Fruit fly (Drosophila melanogaster) whole organism, embryonic: Measurements from ENCODE around the gene Art3.

Source experiments
- Aef1 ChIP-seq: fragments of 200-800 bp; sonication (Bioruptor generic); IDR thresholded peaks from 3 replicates; pipeline ENCODE4 v1.3.6; 2022; ENCODE audit warnings: missing biosample characterization, missing genetic modification characterization
- Antp ChIP-seq: fragments of 200-800 bp; sonication (Bioruptor generic); optimal IDR thresholded peaks from 3 replicates; lab custom pipeline; 2016; ENCODE audit warnings: missing biosample characterization, missing genetic modification characterization
- Blimp-1 ChIP-seq: fragments of 200-800 bp; sonication (Bioruptor generic); optimal IDR thresholded peaks from 3 replicates; lab custom pipeline; 2018; ENCODE audit warnings: missing biosample characterization, missing genetic modification characterization, mild to moderate bottlenecking, moderate library complexity, missing genetic modification reagents
- CG10321 ChIP-seq: fragments of 200-800 bp; sonication (Bioruptor generic); IDR thresholded peaks from 2 replicates; pipeline ENCODE4 v1.3.6; 2022; ENCODE audit warnings: missing biosample characterization, missing genetic modification characterization
- CG10431 ChIP-seq: fragments of 200-800 bp; sonication (Bioruptor generic); optimal IDR thresholded peaks from 3 replicates; lab custom pipeline; 2018; ENCODE audit warnings: missing biosample characterization, mild to moderate bottlenecking, missing genetic modification characterization
- CG10654 ChIP-seq: fragments of 200-800 bp; sonication (Bioruptor generic); optimal IDR thresholded peaks from 2 replicates; lab custom pipeline; 2016; ENCODE audit warnings: missing biosample characterization, missing genetic modification characterization
- CG11247 ChIP-seq: fragments of 200-800 bp; sonication (Bioruptor generic); IDR thresholded peaks from 2 replicates; pipeline ENCODE4 v1.3.6; 2022; ENCODE audit warnings: missing biosample characterization, missing genetic modification characterization
- CG13894 ChIP-seq: fragments of 200-800 bp; sonication (Bioruptor generic); optimal IDR thresholded peaks from 3 replicates; lab custom pipeline; 2018; ENCODE audit warnings: missing biosample characterization, mild to moderate bottlenecking, missing genetic modification characterization, moderate library complexity
- CG1647 ChIP-seq: fragments of 200-800 bp; sonication (Bioruptor generic); optimal IDR thresholded peaks from 3 replicates; lab custom pipeline; 2016; ENCODE audit warnings: missing biosample characterization, missing genetic modification characterization
- CG18764 ChIP-seq: fragments of 200-800 bp; sonication (Bioruptor generic); optimal IDR thresholded peaks from 3 replicates; lab custom pipeline; 2016; ENCODE audit warnings: missing biosample characterization, missing genetic modification characterization
- CG2116 ChIP-seq: fragments of 200-800 bp; sonication (Bioruptor generic); optimal IDR thresholded peaks from 3 replicates; lab custom pipeline; 2018; ENCODE audit warnings: missing biosample characterization, mild to moderate bottlenecking, missing genetic modification characterization
- CG2129 ChIP-seq: fragments of 200-800 bp; sonication (Bioruptor generic); IDR thresholded peaks from 2 replicates; pipeline ENCODE4 v1.3.6; 2022; ENCODE audit warnings: missing biosample characterization, missing genetic modification characterization; ENCODE audit not compliant: partially characterized antibody
- CG31224 ChIP-seq: fragments of 200-800 bp; sonication (Bioruptor generic); IDR thresholded peaks from 2 replicates; pipeline ENCODE4 v1.3.6; 2022; ENCODE audit warnings: missing biosample characterization, missing genetic modification characterization
- CG34422 ChIP-seq: fragments of 200-800 bp; sonication (Bioruptor generic); IDR thresholded peaks from 3 replicates; pipeline ENCODE4 v1.3.6; 2022; ENCODE audit warnings: missing biosample characterization, missing genetic modification characterization
- CG6654 ChIP-seq: fragments of 200-800 bp; sonication (Bioruptor generic); optimal IDR thresholded peaks from 2 replicates; lab custom pipeline; 2017; ENCODE audit warnings: missing biosample characterization, mild to moderate bottlenecking, missing genetic modification characterization
- CG9727 ChIP-seq: fragments of 200-800 bp; sonication (Bioruptor generic); optimal IDR thresholded peaks from 3 replicates; lab custom pipeline; 2017; ENCODE audit warnings: missing biosample characterization, mild to moderate bottlenecking, missing genetic modification characterization
- Dfd ChIP-seq, 2 experiments: fragments of >200 bp; optimal IDR thresholded peaks; 2 replicates each; lab custom pipeline; 2017; ENCODE audit warnings: missing biosample characterization in 2 of 2, missing genetic modification characterization in 2 of 2
- Fer2 ChIP-seq: fragments of 200-800 bp; sonication (Bioruptor generic); optimal IDR thresholded peaks from 2 replicates; lab custom pipeline; 2018; ENCODE audit warnings: missing biosample characterization, mild to moderate bottlenecking, missing genetic modification characterization, moderate library complexity
- Hey ChIP-seq: fragments of 200-800 bp; sonication (Bioruptor generic); optimal IDR thresholded peaks from 3 replicates; lab custom pipeline; 2018; ENCODE audit warnings: missing biosample characterization, mild to moderate bottlenecking, missing genetic modification characterization
- HmgZ ChIP-seq: fragments of 200-800 bp; sonication (Bioruptor generic); optimal IDR thresholded peaks from 2 replicates; lab custom pipeline; 2018; ENCODE audit warnings: missing biosample characterization, mild to moderate bottlenecking, missing genetic modification characterization
- Hr78 ChIP-seq, 2 experiments: fragments of 200-800 bp in 1 of 2; fragments of >200 bp in 1 of 2; sonication (Bioruptor generic) in 1 of 2; optimal IDR thresholded peaks; 2 replicates each; lab custom pipeline; 2017 to 2019; ENCODE audit warnings: missing biosample characterization in 2 of 2, missing genetic modification characterization in 2 of 2, mild to moderate bottlenecking in 1 of 2, moderate library complexity in 1 of 2
- Jarid2 ChIP-seq: fragments of 200-800 bp; sonication (Bioruptor generic); optimal IDR thresholded peaks from 3 replicates; lab custom pipeline; 2017; ENCODE audit warnings: mild to moderate bottlenecking, missing biosample characterization, missing genetic modification reagents, missing genetic modification characterization
- Myb ChIP-seq: fragments of 200-800 bp; sonication (Bioruptor generic); optimal IDR thresholded peaks from 2 replicates; lab custom pipeline; 2016; ENCODE audit warnings: missing biosample characterization, missing genetic modification characterization
- Neu2 ChIP-seq: fragments of 200-800 bp; sonication (Bioruptor generic); optimal IDR thresholded peaks from 3 replicates; lab custom pipeline; 2016; ENCODE audit warnings: missing biosample characterization, missing genetic modification characterization, borderline replicate concordance
- Nf-YC ChIP-seq: fragments of 200-800 bp; optimal IDR thresholded peaks from 3 replicates; lab custom pipeline; 2019; ENCODE audit warnings: missing biosample characterization, mild to moderate bottlenecking, missing genetic modification characterization, moderate library complexity
- Side ChIP-seq: fragments of 200-800 bp; sonication (Bioruptor generic); optimal IDR thresholded peaks from 2 replicates; lab custom pipeline; 2016; ENCODE audit warnings: missing biosample characterization, missing genetic modification characterization
- Six4 ChIP-seq: fragments of 200-800 bp; sonication (Bioruptor generic); optimal IDR thresholded peaks from 2 replicates; lab custom pipeline; 2016; ENCODE audit warnings: missing biosample characterization, missing genetic modification characterization
- Tbp ChIP-seq: fragments of >200 bp; optimal IDR thresholded peaks from 2 replicates; lab custom pipeline; 2018; ENCODE audit warnings: missing biosample characterization, missing genetic modification characterization
- ap ChIP-seq: fragments of 200-800 bp; sonication (Bioruptor generic); IDR thresholded peaks from 2 replicates; pipeline ENCODE4 v1.3.6; 2022; ENCODE audit warnings: missing biosample characterization, missing genetic modification characterization
- br ChIP-seq: fragments of >200 bp; optimal IDR thresholded peaks from 2 replicates; lab custom pipeline; 2017
- cas ChIP-seq: fragments of 200-800 bp; sonication (Bioruptor generic); IDR thresholded peaks from 2 replicates; pipeline ENCODE4 v1.3.6; 2022; ENCODE audit warnings: missing biosample characterization, missing genetic modification characterization
- chif ChIP-seq, 2 experiments: fragments of 200-800 bp; sonication (Bioruptor generic); optimal IDR thresholded peaks; 3 replicates each; lab custom pipeline; 2016; ENCODE audit warnings: missing biosample characterization in 2 of 2, missing genetic modification characterization in 2 of 2
- da ChIP-seq: fragments of 200-800 bp; sonication (Bioruptor generic); optimal IDR thresholded peaks from 2 replicates; lab custom pipeline; 2016; ENCODE audit warnings: missing biosample characterization, missing genetic modification characterization
- dmrt11E ChIP-seq: fragments of 200-800 bp; sonication (Bioruptor generic); optimal IDR thresholded peaks from 3 replicates; lab custom pipeline; 2018; ENCODE audit warnings: missing biosample characterization, mild to moderate bottlenecking, missing genetic modification characterization, moderate library complexity
- esg ChIP-seq: fragments of 200-800 bp; sonication (Bioruptor generic); conservative IDR thresholded peaks from 2 replicates; pipeline ENCODE4 v1.3.6; 2022; ENCODE audit warnings: missing biosample characterization, missing genetic modification characterization
- exex ChIP-seq: fragments of 200-800 bp; sonication (Bioruptor generic); optimal IDR thresholded peaks from 4 replicates; lab custom pipeline; 2018; ENCODE audit warnings: missing biosample characterization, mild to moderate bottlenecking, missing genetic modification characterization, moderate library complexity
- fu2 ChIP-seq: fragments of 200-800 bp; sonication (Bioruptor generic); optimal IDR thresholded peaks from 2 replicates; lab custom pipeline; 2016; ENCODE audit warnings: missing biosample characterization, missing genetic modification characterization
- hbn ChIP-seq: fragments of 200-800 bp; sonication (Bioruptor generic); IDR thresholded peaks from 2 replicates; pipeline ENCODE4 v1.3.6; 2022; ENCODE audit warnings: missing biosample characterization, missing genetic modification characterization; ENCODE audit not compliant: partially characterized antibody
- lola ChIP-seq, 3 experiments: fragments of >200 bp in 2 of 3; fragments of 200-800 bp in 1 of 3; sonication (Bioruptor generic) in 1 of 3; optimal IDR thresholded peaks; 2 replicates each; lab custom pipeline; 2017 to 2019; ENCODE audit warnings: missing biosample characterization in 3 of 3, missing genetic modification characterization in 3 of 3, mild to moderate bottlenecking in 1 of 3, moderate library complexity in 1 of 3
- pfk ChIP-seq: fragments of 200-800 bp; sonication (Bioruptor generic); optimal IDR thresholded peaks from 2 replicates; lab custom pipeline; 2018; ENCODE audit warnings: missing biosample characterization, mild to moderate bottlenecking, missing genetic modification characterization, moderate library complexity
- pita ChIP-seq: fragments of 200-800 bp; sonication (Bioruptor generic); optimal IDR thresholded peaks from 2 replicates; lab custom pipeline; 2017; ENCODE audit warnings: missing biosample characterization, mild to moderate bottlenecking, missing genetic modification characterization
- prd ChIP-seq, 3 experiments: fragments of >200 bp in 2 of 3; fragments of 200-800 bp in 1 of 3; sonication (Bioruptor generic) in 1 of 3; optimal IDR thresholded peaks in 2 of 3; IDR thresholded peaks in 1 of 3; 2 replicates in 2 of 3; 3 replicates in 1 of 3; pipeline versions ENCODE4 v1.3.6 to Lab custom; 2017 to 2022; ENCODE audit warnings: missing biosample characterization in 1 of 3, missing genetic modification characterization in 1 of 3
- psq ChIP-seq: fragments of 200-800 bp; sonication (Bioruptor generic); optimal IDR thresholded peaks from 2 replicates; lab custom pipeline; 2017; ENCODE audit warnings: missing biosample characterization, missing genetic modification characterization
- tll ChIP-seq, 2 experiments: fragments of 200-800 bp in 1 of 2; fragments of >200 bp in 1 of 2; sonication (Bioruptor generic) in 1 of 2; optimal IDR thresholded peaks; 2 replicates each; lab custom pipeline; 2017 to 2019; ENCODE audit warnings: missing biosample characterization in 2 of 2, missing genetic modification characterization in 2 of 2, mild to moderate bottlenecking in 1 of 2, moderate library complexity in 1 of 2
- tna ChIP-seq: fragments of 200-800 bp; sonication (Bioruptor generic); IDR thresholded peaks from 2 replicates; pipeline ENCODE4 v1.3.6; 2022; ENCODE audit warnings: missing biosample characterization, missing genetic modification characterization; ENCODE audit not compliant: partially characterized antibody
- unc-4 ChIP-seq: fragments of 200-800 bp; sonication (Bioruptor generic); IDR thresholded peaks from 2 replicates; pipeline ENCODE4 v1.3.6; 2022; ENCODE audit warnings: missing biosample characterization, missing genetic modification characterization; ENCODE audit not compliant: partially characterized antibody
- usp ChIP-seq: fragments of >200 bp; optimal IDR thresholded peaks from 2 replicates; lab custom pipeline; 2017; ENCODE audit warnings: missing biosample characterization, missing genetic modification characterization

Gene Art3

dm6 chr3R:15196134-15197034, 32.8 kb downstream of the Art3 start, which contains the start of the genes Kpc1 and CG42542:
Kpc1 (minus strand) TSS chr3R:15196210.
CG42542 (plus strand) TSS chr3R:15196598.
- TF ChIP-seq cas (GFP tag; lab: Robert Waterston, UW) (peak; percentile 16; the same call in 1 of the 2 replicates), da (peak; percentile 86), CG2116 (GFP tag; lab: Kevin White, UChicago) (peak; percentile 59), CG10431 (GFP tag; lab: Kevin White, UChicago) (no peak), pfk (GFP tag; lab: Kevin White, UChicago) (no peak), CG31224 (no peak; the same call in 1 of the 2 replicates), CG9727 (GFP tag; lab: Kevin White, UChicago) (peak; percentile 73), Myb (peak; percentile 80), CG13894 (tag; lab: Kevin White, UChicago) (no peak), CG2129 (peak; percentile 75), Tbp (GFP tag; lab: Kevin White, UChicago) (no peak), Jarid2 (no peak), Nf-YC (tag; lab: Kevin White, UChicago) (no peak), Neu2 (GFP tag; lab: Kevin White, UChicago) (no peak), Hr78 (GFP tag; optimal IDR thresholded peaks at IDR 0.05; lab: Kevin White, UChicago) (no peak), CG11247 (GFP tag; lab: Robert Waterston, UW) (peak; percentile 69), Aef1 (GFP tag; lab: Robert Waterston, UW) (no peak), dmrt11E (tag; lab: Kevin White, UChicago) (peak; percentile 75), CG1647 (peak; percentile 84), Dfd (GFP tag; optimal IDR thresholded peaks at IDR 0.05; lab: Kevin White, UChicago) (no peak), CG6654 (GFP tag; lab: Kevin White, UChicago) (no peak), CG34422 (GFP tag; lab: Robert Waterston, UW) (peak; percentile 72), tll (GFP tag; optimal IDR thresholded peaks at IDR 0.05; lab: Kevin White, UChicago) (peak in 1 of 2 experiments; percentile 86), tna (GFP tag; lab: Robert Waterston, UW) (peak; percentile 82), esg (peak; percentile 28; the same call in 1 of the 2 replicates), hbn (GFP tag; lab: Robert Waterston, UW) (peak; percentile 89), Antp (GFP tag; lab: Kevin White, UChicago) (peak; percentile 49), chif (GFP tag; optimal IDR thresholded peaks at IDR 0.05; lab: Kevin White, UChicago) (peak; percentile 63 to 70), CG18764 (peak; percentile 63), CG10654 (GFP tag; lab: Kevin White, UChicago) (peak; percentile 70), Blimp-1 (peak; percentile 90), Side (GFP tag; lab: Kevin White, UChicago) (peak; percentile 61), CG10321 (GFP tag; lab: Robert Waterston, UW) (peak; percentile 86), lola (GFP tag; optimal IDR thresholded peaks at IDR 0.05; lab: Kevin White, UChicago) (peak in 1 of 3 experiments; percentile 81), HmgZ (tag; lab: Kevin White, UChicago) (peak; percentile 84), pita (no peak), usp (GFP tag; lab: Kevin White, UChicago) (no peak), unc-4 (GFP tag; lab: Robert Waterston, UW) (peak; percentile 92), fu2 (GFP tag; lab: Kevin White, UChicago) (peak; percentile 50), prd (optimal IDR thresholded peaks at IDR 0.05; lab: Kevin White, UChicago) (no peak), prd (GFP tag; IDR thresholded peaks at IDR 0.05; lab: Robert Waterston, UW) (peak; percentile 75), Hey (tag; lab: Kevin White, UChicago) (no peak), Six4 (GFP tag; lab: Kevin White, UChicago) (peak; percentile 49), ap (GFP tag; lab: Robert Waterston, UW) (no peak), psq (GFP tag; lab: Kevin White, UChicago) (peak; percentile 50), Fer2 (tag; lab: Kevin White, UChicago) (peak; percentile 12), exex (peak; percentile 40), br (lab: Kevin White, UChicago) (no peak)
